Worm (Caenorhabditis elegans): ENCODE measurements around the gene F55E10.4.

ce11 chrX:8367553-8367952 is 39.9 kb upstream of the F55E10.4 start, which contains the start of gene F40B5.2:
- no peak for TF ChIP-seq ztf-4 (tag; optimal IDR thresholded peaks at IDR 0.05)
- TF ChIP-seq elt-1 (tag; optimal IDR thresholded peaks at IDR 0.05), result no peak
- TF ChIP-seq unc-39 (tag; optimal IDR thresholded peaks at IDR 0.05), result no peak
- no peak for TF ChIP-seq nhr-23 (tag; optimal IDR thresholded peaks at IDR 0.05)
- no peak for TF ChIP-seq fos-1 (tag; optimal IDR thresholded peaks at IDR 0.05)
- TF ChIP-seq ceh-28 (tag; optimal IDR thresholded peaks at IDR 0.05), result no peak
- no peak for TF ChIP-seq hmg-11 (tag; optimal IDR thresholded peaks at IDR 0.05)
- no peak for TF ChIP-seq nhr-25 (tag; optimal IDR thresholded peaks at IDR 0.05)
- TF ChIP-seq aly-2 (tag; optimal IDR thresholded peaks at IDR 0.05), result no peak

All from whole organism, L3 larva.